Fruit fly (Drosophila melanogaster) whole organism, prepupa: ENCODE data around the gene Best4.

Experiments
- Blimp-1 ChIP-seq: fragments of 200-800 bp; sonication (Bioruptor generic); optimal IDR thresholded peaks from 3 replicates; lab custom pipeline; 2017; ENCODE audit warnings: missing biosample characterization, missing genetic modification characterization, mild to moderate bottlenecking, moderate library complexity, missing genetic modification reagents
- CG10631 ChIP-seq: fragments of 200-800 bp; sonication (Bioruptor generic); optimal IDR thresholded peaks from 2 replicates; lab custom pipeline; 2016; ENCODE audit warnings: missing biosample characterization, missing genetic modification characterization
- CG11294 ChIP-seq: fragments of 200-800 bp; sonication (Bioruptor generic); IDR thresholded peaks from 2 replicates; pipeline ENCODE4 v1.3.6; 2022; ENCODE audit warnings: missing biosample characterization, missing genetic modification characterization
- CG11762 ChIP-seq: fragments of 200-800 bp; sonication (Bioruptor generic); optimal IDR thresholded peaks from 3 replicates; lab custom pipeline; 2016; ENCODE audit warnings: missing biosample characterization, missing genetic modification characterization; ENCODE audit not compliant: insufficient read depth
- CG15336 ChIP-seq: fragments of 200-800 bp; sonication (Bioruptor generic); IDR thresholded peaks from 2 replicates; pipeline ENCODE4 v1.3.6; 2022; ENCODE audit warnings: missing biosample characterization, missing genetic modification characterization
- CG1621 ChIP-seq: fragments of 200-800 bp; sonication (Bioruptor generic); optimal IDR thresholded peaks from 3 replicates; lab custom pipeline; 2018; ENCODE audit warnings: missing biosample characterization, mild to moderate bottlenecking, missing genetic modification characterization
- CG16779 ChIP-seq: fragments of 200-800 bp; sonication (Bioruptor generic); optimal IDR thresholded peaks from 3 replicates; lab custom pipeline; 2017; ENCODE audit warnings: missing biosample characterization, mild to moderate bottlenecking, missing genetic modification characterization
- CG31627 ChIP-seq: fragments of 200-800 bp; sonication (Bioruptor generic); optimal IDR thresholded peaks from 3 replicates; lab custom pipeline; 2016; ENCODE audit warnings: missing biosample characterization, missing genetic modification characterization
- CG32006 ChIP-seq: fragments of 200-800 bp; sonication (Bioruptor generic); optimal IDR thresholded peaks from 3 replicates; lab custom pipeline; 2017; ENCODE audit warnings: missing biosample characterization, mild to moderate bottlenecking, missing genetic modification characterization
- CG3919 ChIP-seq: fragments of 200-800 bp; sonication (Bioruptor generic); optimal IDR thresholded peaks from 3 replicates; lab custom pipeline; 2016; ENCODE audit warnings: missing biosample characterization, missing genetic modification characterization
- CG6163 ChIP-seq: fragments of 200-800 bp; sonication (Bioruptor generic); IDR thresholded peaks from 3 replicates; pipeline ENCODE4 v1.3.6; 2022; ENCODE audit warnings: missing biosample characterization, missing genetic modification characterization
- CG6792 ChIP-seq: fragments of 200-800 bp; sonication (Bioruptor generic); optimal IDR thresholded peaks from 3 replicates; lab custom pipeline; 2016; ENCODE audit warnings: missing biosample characterization, missing genetic modification characterization
- CG6808 ChIP-seq: fragments of 200-800 bp; sonication (Bioruptor generic); optimal IDR thresholded peaks from 3 replicates; lab custom pipeline; 2017; ENCODE audit warnings: missing biosample characterization, missing genetic modification characterization, mild to moderate bottlenecking, moderate library complexity, missing genetic modification reagents
- CG6854 ChIP-seq: fragments of 200-800 bp; sonication (Bioruptor generic); optimal IDR thresholded peaks from 2 replicates; lab custom pipeline; 2017; ENCODE audit warnings: missing biosample characterization, mild to moderate bottlenecking, missing genetic modification characterization
- CG8119 ChIP-seq: fragments of 200-800 bp; sonication (Bioruptor generic); IDR thresholded peaks from 3 replicates; pipeline ENCODE4 v1.3.6; 2022; ENCODE audit warnings: missing biosample characterization, missing genetic modification characterization
- Eip78C ChIP-seq: fragments of 200-800 bp; sonication (Bioruptor generic); peaks from one replicate; lab custom pipeline; 2016; ENCODE audit warnings: missing biosample characterization, missing genetic modification characterization
- Gug ChIP-seq: fragments of 200-800 bp; sonication (Bioruptor generic); IDR thresholded peaks from 2 replicates; pipeline ENCODE4 v1.3.6; 2022; ENCODE audit warnings: missing biosample characterization, missing genetic modification characterization
- Hr4 ChIP-seq: fragments of 200-800 bp; sonication (Bioruptor generic); optimal IDR thresholded peaks from 3 replicates; lab custom pipeline; 2016; ENCODE audit warnings: missing biosample characterization, missing genetic modification characterization
- Met ChIP-seq: fragments of 200-800 bp; sonication (Bioruptor generic); optimal IDR thresholded peaks from 3 replicates; lab custom pipeline; 2016; ENCODE audit warnings: missing biosample characterization, missing genetic modification characterization
- Smox ChIP-seq: fragments of 200-800 bp; sonication (Bioruptor generic); optimal IDR thresholded peaks from 3 replicates; lab custom pipeline; 2016; ENCODE audit warnings: missing biosample characterization, missing genetic modification characterization
- Sox102F ChIP-seq: fragments of 200-800 bp; sonication (Bioruptor generic); optimal IDR thresholded peaks from 2 replicates; lab custom pipeline; 2016; ENCODE audit warnings: missing biosample characterization, mild to moderate bottlenecking, missing genetic modification characterization
- Sox14 ChIP-seq: fragments of 200-800 bp; sonication (Bioruptor generic); optimal IDR thresholded peaks from 3 replicates; lab custom pipeline; 2016; ENCODE audit warnings: missing biosample characterization, missing genetic modification characterization
- Sox15 ChIP-seq: fragments of 200-800 bp; sonication (Bioruptor generic); optimal IDR thresholded peaks from 3 replicates; lab custom pipeline; 2016; ENCODE audit warnings: missing biosample characterization, missing genetic modification characterization
- cyc ChIP-seq: fragments of 200-800 bp; sonication (Bioruptor generic); optimal IDR thresholded peaks from 3 replicates; lab custom pipeline; 2016; ENCODE audit warnings: missing biosample characterization, missing genetic modification characterization
- dac ChIP-seq: fragments of 200-800 bp; sonication (Bioruptor generic); optimal IDR thresholded peaks from 2 replicates; lab custom pipeline; 2017; ENCODE audit warnings: missing biosample characterization, mild to moderate bottlenecking, missing genetic modification characterization
- esn ChIP-seq: fragments of 200-800 bp; sonication (Bioruptor generic); optimal IDR thresholded peaks from 2 replicates; lab custom pipeline; 2016; ENCODE audit warnings: missing biosample characterization, mild to moderate bottlenecking, missing genetic modification characterization, moderate library complexity
- fd59A ChIP-seq: fragments of 200-800 bp; sonication (Bioruptor generic); optimal IDR thresholded peaks from 2 replicates; lab custom pipeline; 2017; ENCODE audit warnings: missing biosample characterization, mild to moderate bottlenecking, missing genetic modification characterization, missing genetic modification reagents
- fkh ChIP-seq: fragments of 200-800 bp; sonication (Bioruptor generic); optimal IDR thresholded peaks from 3 replicates; lab custom pipeline; 2017; ENCODE audit warnings: missing biosample characterization, mild to moderate bottlenecking, missing genetic modification characterization, moderate library complexity
- salr ChIP-seq, 2 experiments: fragments of 200-800 bp; sonication (Bioruptor generic); optimal IDR thresholded peaks; 3 replicates each; lab custom pipeline; 2016 to 2018; ENCODE audit warnings: missing biosample characterization in 2 of 2, missing genetic modification characterization in 2 of 2, mild to moderate bottlenecking in 1 of 2
- spab ChIP-seq: fragments of 200-800 bp; sonication (Bioruptor generic); optimal IDR thresholded peaks from 2 replicates; lab custom pipeline; 2017; ENCODE audit warnings: missing biosample characterization, mild to moderate bottlenecking, missing genetic modification characterization, missing genetic modification reagents
- svp ChIP-seq: fragments of 200-800 bp; sonication (Bioruptor generic); peaks from one replicate; lab custom pipeline; 2016; ENCODE audit warnings: missing biosample characterization, missing genetic modification characterization
- topi ChIP-seq: fragments of 200-800 bp; sonication (Bioruptor generic); optimal IDR thresholded peaks from 3 replicates; lab custom pipeline; 2016; ENCODE audit warnings: missing biosample characterization, missing genetic modification characterization
- vri ChIP-seq: fragments of 200-800 bp; sonication (Bioruptor generic); optimal IDR thresholded peaks from 3 replicates; lab custom pipeline; 2016; ENCODE audit warnings: missing biosample characterization, mild to moderate bottlenecking, missing genetic modification characterization

The Best4 gene

DNA sequence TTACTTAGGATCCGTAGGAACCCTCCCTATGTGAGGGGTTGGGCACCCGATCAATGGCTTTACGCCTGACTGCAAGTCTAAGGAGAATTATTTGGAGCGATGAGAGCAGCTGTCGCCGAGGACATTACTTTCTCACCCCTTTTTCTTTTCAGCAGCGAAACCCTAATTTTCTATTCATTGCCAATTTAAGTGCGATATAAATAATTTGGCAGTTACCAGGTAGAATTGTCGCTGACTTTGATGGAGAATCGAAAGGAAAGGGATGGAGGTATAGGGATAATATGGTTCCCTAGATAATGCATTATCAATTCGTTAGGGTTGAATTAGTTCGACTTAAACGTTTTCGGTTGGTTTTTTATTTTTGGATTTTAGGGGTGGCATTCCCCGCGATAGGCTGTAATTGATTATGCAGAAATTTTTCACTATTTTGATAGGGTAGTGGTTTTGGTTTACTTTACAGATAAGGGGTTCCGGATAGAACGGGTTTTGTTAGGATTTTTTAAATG is 9.4 kb upstream of the Best4 start:
- TF ChIP-seq esn (no peak), fd59A (GFP tag; lab: Kevin White, UChicago) (no peak), Met (GFP tag; lab: Kevin White, UChicago) (no peak), svp (no peak), topi (GFP tag; lab: Kevin White, UChicago) (no peak), fkh (GFP tag; lab: Kevin White, UChicago) (no peak), CG32006 (GFP tag; lab: Kevin White, UChicago) (no peak), dac (no peak), CG11762 (no peak), CG6792 (GFP tag; lab: Kevin White, UChicago) (no peak), CG8119 (GFP tag; lab: Robert Waterston, UW) (no peak), cyc (no peak), salr (GFP tag; optimal IDR thresholded peaks at IDR 0.05; lab: Kevin White, UChicago) (no peak), Sox14 (GFP tag; lab: Kevin White, UChicago) (no peak), Smox (no peak), CG1621 (tag; lab: Kevin White, UChicago) (no peak)

DNA sequence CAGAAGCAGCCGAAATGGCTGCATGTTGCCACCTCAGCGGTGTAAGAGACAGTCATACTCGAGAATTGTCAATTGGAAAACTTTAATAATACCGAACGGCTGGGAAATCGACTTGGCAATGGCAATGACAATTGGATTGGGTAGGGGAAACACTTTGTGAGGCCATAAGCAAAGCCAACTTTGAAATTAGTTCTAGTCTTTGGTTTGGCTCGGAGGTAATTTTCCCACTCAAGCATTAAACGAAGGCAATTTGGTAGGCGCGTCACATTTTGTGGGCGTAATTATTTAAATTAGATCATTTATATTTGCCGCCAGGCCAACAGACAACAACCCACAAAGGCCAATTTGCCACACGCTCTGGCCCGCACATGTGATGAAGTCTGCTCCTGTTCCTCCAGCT is 3.9 kb downstream of the Best4 start, which contains the start of gene Best3:
Best3 (minus strand) TSS at position 101 of the 400 bp plus-strand sequence.
- peak; percentile 12 for TF ChIP-seq svp
- no peak for TF ChIP-seq CG31627 (GFP tag; lab: Kevin White, UChicago)
- no peak for TF ChIP-seq CG8119 (GFP tag; lab: Robert Waterston, UW)

dm6 chr3L:15303630-15304029 is 4.9 kb downstream of the Best4 start:
- TF ChIP-seq vri (GFP tag; lab: Kevin White, UChicago): peak; percentile 86
- no peak for TF ChIP-seq spab (GFP tag; lab: Kevin White, UChicago)
- TF ChIP-seq, all 60 proteins: peak for 1

dm6 chr3L:15304224-15305035 is 5.7 kb downstream of the Best4 start, which contains the start of gene CG7255:
TSS of gene CG7255 (plus strand) at chr3L:15304255.
- TF ChIP-seq CG6854 (GFP tag; lab: Kevin White, UChicago): no peak
- TF ChIP-seq Sox15 (GFP tag; lab: Kevin White, UChicago): no peak
- no peak for TF ChIP-seq CG10631 (GFP tag; lab: Kevin White, UChicago)
- TF ChIP-seq CG6163 (GFP tag; lab: Robert Waterston, UW): no peak
- peak; percentile 43 for TF ChIP-seq Eip78C (GFP tag; lab: Kevin White, UChicago)
- peak; percentile 4 for TF ChIP-seq CG31627 (GFP tag; lab: Kevin White, UChicago)
- TF ChIP-seq Gug (GFP tag; lab: Robert Waterston, UW): no peak
- peak; percentile 33 for TF ChIP-seq esn
- no peak for TF ChIP-seq CG6808
- TF ChIP-seq Smox: no peak
- TF ChIP-seq CG16779 (tag; lab: Kevin White, UChicago): no peak
- TF ChIP-seq Blimp-1: peak; percentile 21
- TF ChIP-seq fkh (GFP tag; lab: Kevin White, UChicago): peak; percentile 84
- peak; percentile 45 for TF ChIP-seq CG32006 (GFP tag; lab: Kevin White, UChicago)
- TF ChIP-seq salr (GFP tag; optimal IDR thresholded peaks at IDR 0.05; lab: Kevin White, UChicago): no peak
- no peak for TF ChIP-seq Hr4 (GFP tag; lab: Kevin White, UChicago)
- no peak for TF ChIP-seq CG11294 (GFP tag; lab: Robert Waterston, UW)
- TF ChIP-seq Sox102F (GFP tag; lab: Kevin White, UChicago): no peak
- no peak for TF ChIP-seq CG15336 (GFP tag; lab: Robert Waterston, UW)
- peak; percentile 82 for TF ChIP-seq svp
- TF ChIP-seq CG3919 (GFP tag; lab: Kevin White, UChicago): no peak
